Worm (Caenorhabditis elegans): ENCODE measurements around the gene C11E4.8.
A peak's percentile ranks its signal among the peaks of the same experiment; 100 is the strongest.

C11E4.8 gene

ce11 chrX:9642775-9643461 lies 22.7 kb downstream of the C11E4.8 start (continued):
- TF ChIP-seq jun-1 (tag; optimal IDR thresholded peaks at IDR 0.05) (no peak), nhr-11 (tag; optimal IDR thresholded peaks at IDR 0.05) (no peak), ceh-82 (tag; optimal IDR thresholded peaks at IDR 0.05) (no peak), sptf-1 (tag; optimal IDR thresholded peaks at IDR 0.05) (no peak), lin-39 (tag; optimal IDR thresholded peaks at IDR 0.05) (no peak), lin-35 (GFP tag; optimal IDR thresholded peaks at IDR 0.05) (peak; percentile 23 to 75), tbx-2 (tag; optimal IDR thresholded peaks at IDR 0.05) (peak; percentile 42), fkh-4 (tag; optimal IDR thresholded peaks at IDR 0.05; ENCODE audit: borderline replicate concordance) (no peak), nhr-237 (tag; optimal IDR thresholded peaks at IDR 0.05) (no peak), zag-1 (tag; optimal IDR thresholded peaks at IDR 0.05) (no peak), fkh-8 (tag; optimal IDR thresholded peaks at IDR 0.05) (no peak), hlh-17 (GFP tag; optimal IDR thresholded peaks at IDR 0.05; ENCODE audit: borderline replicate concordance) (no peak), aly-2 (tag; optimal IDR thresholded peaks at IDR 0.05) (no peak), hpl-2 (GFP tag; optimal IDR thresholded peaks at IDR 0.05) (no peak), unc-98 (GFP tag; IDR thresholded peaks at IDR 0.05) (no peak), ceh-8 (GFP tag; optimal IDR thresholded peaks at IDR 0.05) (peak; percentile 47), ceh-90 (tag; optimal IDR thresholded peaks at IDR 0.05) (no peak), sup-37 (GFP tag; optimal IDR thresholded peaks at IDR 0.05) (no peak), efl-1 (optimal IDR thresholded peaks at IDR 0.05) (no peak), efl-1 (GFP tag; optimal IDR thresholded peaks at IDR 0.05 in 1 of 2) (no peak), snu-23 (GFP tag; optimal IDR thresholded peaks at IDR 0.05) (peak; percentile 66), zip-4 (GFP tag; optimal IDR thresholded peaks at IDR 0.05) (no peak), ceh-88 (GFP tag; IDR thresholded peaks at IDR 0.05) (0 out of 2 replicates have a peak, but pooled peaks have one; percentile 13), nhr-71 (tag; optimal IDR thresholded peaks at IDR 0.05) (peak; percentile 61), mef-2 (tag; optimal IDR thresholded peaks at IDR 0.05) (no peak), nhr-47 (tag; optimal IDR thresholded peaks at IDR 0.05) (peak; percentile 33), unc-86 (tag; optimal IDR thresholded peaks at IDR 0.05) (no peak), unc-62 (GFP tag; optimal IDR thresholded peaks at IDR 0.05) (no peak), nhr-90 (tag; optimal IDR thresholded peaks at IDR 0.05; ENCODE audit: poor library complexity) (no peak), lin-13 (GFP tag; optimal IDR thresholded peaks at IDR 0.05) (no peak), lsy-2 (tag; optimal IDR thresholded peaks at IDR 0.05) (peak; percentile 6 to 24), hlh-4 (tag; optimal IDR thresholded peaks at IDR 0.05) (no peak), mab-9 (GFP tag; IDR thresholded peaks at IDR 0.05) (no peak), nhr-77 (tag; optimal IDR thresholded peaks at IDR 0.05) (no peak), C34B4.2 (tag; optimal IDR thresholded peaks at IDR 0.05) (no peak), Y116A8C.19 (tag; optimal IDR thresholded peaks at IDR 0.05; ENCODE audit: borderline replicate concordance) (no peak), nhr-19 (GFP tag; conservative IDR thresholded peaks at IDR 0.05) (peak; percentile 26; the same call in 1 of the 2 replicates), sox-4 (tag; optimal IDR thresholded peaks at IDR 0.05) (peak; percentile 47), ces-1 (GFP tag; optimal IDR thresholded peaks at IDR 0.05) (no peak), rnt-1 (tag; optimal IDR thresholded peaks at IDR 0.05) (no peak), vab-15 (tag; optimal IDR thresholded peaks at IDR 0.05) (no peak), nhr-28 (tag; optimal IDR thresholded peaks at IDR 0.05) (no peak), xbp-1 (tag; optimal IDR thresholded peaks at IDR 0.05) (no peak), nhr-12 (tag; optimal IDR thresholded peaks at IDR 0.05) (no peak), tlp-1 (tag; optimal IDR thresholded peaks at IDR 0.05) (no peak), skn-1 (tag; optimal IDR thresholded peaks at IDR 0.05) (peak; percentile 32), dpl-1 (GFP tag; optimal IDR thresholded peaks at IDR 0.05) (peak in 2 of 3 experiments; percentile 11 to 31), lir-3 (tag; optimal IDR thresholded peaks at IDR 0.05; ENCODE audit: poor library complexity) (no peak), nhr-85 (tag) (peak; percentile 96), egl-13 (tag; optimal IDR thresholded peaks at IDR 0.05) (peak; percentile 8), C04F5.9 (tag; optimal IDR thresholded peaks at IDR 0.05) (no peak), C16A3.4 (tag; optimal IDR thresholded peaks at IDR 0.05) (no peak), nhr-84 (tag; optimal IDR thresholded peaks at IDR 0.05) (no peak)
